Worm (Caenorhabditis elegans) whole organism, L4 larva: ENCODE data around the gene gadr-3.

Experiments
- ceh-82 ChIP-seq: sonication (generic microtip); optimal IDR thresholded peaks from 2 replicates; lab custom pipeline; 2017; ENCODE audit warnings: missing biosample characterization, missing genetic modification characterization
- hif-1 ChIP-seq, 2 experiments: sonication (generic microtip); optimal IDR thresholded peaks; 2 replicates each; lab custom pipeline; 2016 to 2017; ENCODE audit warnings: missing compliant biosample characterization in 2 of 2, missing genetic modification characterization in 2 of 2, missing genetic modification reagents in 2 of 2, missing genotype in 2 of 2, mild to moderate bottlenecking in 1 of 2
- lin-38 ChIP-seq: fragments of 200-800 bp; sonication (Bioruptor generic); IDR thresholded peaks from 2 replicates; pipeline ENCODE4 v1.3.6; 2022; ENCODE audit warnings: missing genetic modification reagents, missing genetic modification characterization, missing compliant biosample characterization
- set-16 ChIP-seq: fragments of 200-800 bp; sonication (Bioruptor generic); IDR thresholded peaks from 2 replicates; pipeline ENCODE4 v1.3.6; 2022; ENCODE audit warnings: missing genetic modification reagents, missing genetic modification characterization, missing compliant biosample characterization

DNA sequence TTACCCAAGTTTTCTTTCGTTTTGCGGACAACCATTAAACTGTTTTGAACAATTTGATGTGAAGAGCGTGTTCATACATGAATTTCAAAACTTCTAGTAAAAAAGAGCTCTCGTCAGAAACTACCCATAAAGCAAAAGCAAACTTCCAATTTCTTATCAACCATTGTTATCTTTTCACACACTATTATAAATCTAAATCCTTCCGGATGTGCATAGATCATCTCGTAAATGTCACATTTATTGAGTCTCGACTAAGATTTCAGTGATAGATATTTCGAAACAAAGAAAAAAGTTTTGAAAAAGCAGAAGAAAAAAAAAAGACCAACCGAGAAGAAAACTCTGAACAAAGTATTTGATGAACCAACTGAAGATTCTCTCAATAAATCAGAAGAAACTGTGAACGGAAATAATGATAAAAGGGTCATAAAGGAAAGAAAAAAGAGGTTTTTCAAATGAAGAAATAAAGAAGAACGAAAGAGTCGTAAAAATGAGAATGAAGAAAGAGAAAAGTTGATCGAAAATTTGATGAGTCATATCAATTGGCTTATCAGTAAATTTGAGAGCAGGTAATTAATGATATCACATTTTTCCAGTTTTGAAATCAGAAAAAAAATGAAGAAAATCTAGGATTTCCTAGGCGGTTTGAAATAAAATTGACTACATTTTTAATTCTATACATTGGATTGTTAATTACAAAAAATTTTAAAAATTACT lies 4.8 kb upstream of the gadr-3 start:
- TF ChIP-seq set-16 (GFP tag; lab: Robert Waterston, UW), result no peak
- TF ChIP-seq hif-1 (tag; optimal IDR thresholded peaks at IDR 0.05; lab: Kevin White, UChicago), result no peak
- no peak for TF ChIP-seq lin-38 (GFP tag; lab: Robert Waterston, UW)
- no peak for TF ChIP-seq ceh-82 (tag; lab: Kevin White, UChicago)
